Fruit fly (Drosophila melanogaster) whole organism, embryonic: ENCODE results near the gene Pex11c.

ENCODE experiments used
- Antp ChIP-seq: fragments of 200-800 bp; sonication (Bioruptor generic); optimal IDR thresholded peaks from 3 replicates; lab custom pipeline; 2016; ENCODE audit warnings: missing biosample characterization, missing genetic modification characterization
- Atf6 ChIP-seq: fragments of 200-800 bp; sonication (Bioruptor generic); IDR thresholded peaks from 2 replicates; pipeline ENCODE4 v1.3.6; 2022; ENCODE audit warnings: missing biosample characterization, missing genetic modification characterization
- CG10267 ChIP-seq: fragments of 200-800 bp; sonication (Bioruptor generic); optimal IDR thresholded peaks from 2 replicates; lab custom pipeline; 2018; ENCODE audit warnings: missing biosample characterization, mild to moderate bottlenecking, missing genetic modification characterization, moderate library complexity
- CG10366 ChIP-seq: fragments of 200-800 bp; sonication (Bioruptor generic); IDR thresholded peaks from 2 replicates; pipeline ENCODE4 v1.3.6; 2022; ENCODE audit warnings: missing biosample characterization, missing genetic modification characterization
- CG10654 ChIP-seq: fragments of 200-800 bp; sonication (Bioruptor generic); optimal IDR thresholded peaks from 2 replicates; lab custom pipeline; 2016; ENCODE audit warnings: missing biosample characterization, missing genetic modification characterization
- CG11456 ChIP-seq: fragments of 200-800 bp; sonication (Bioruptor generic); IDR thresholded peaks from 3 replicates; pipeline ENCODE4 v1.3.6; 2022; ENCODE audit warnings: missing biosample characterization, missing genetic modification characterization
- CG12155 ChIP-seq: fragments of 200-800 bp; sonication (Bioruptor generic); optimal IDR thresholded peaks from 3 replicates; lab custom pipeline; 2016; ENCODE audit warnings: missing biosample characterization, missing genetic modification characterization
- CG12659 ChIP-seq: fragments of 200-800 bp; sonication (Bioruptor generic); optimal IDR thresholded peaks from 3 replicates; lab custom pipeline; 2017; ENCODE audit warnings: mild to moderate bottlenecking, missing biosample characterization, missing genetic modification reagents, missing genetic modification characterization
- CG15514 ChIP-seq: fragments of 200-800 bp; sonication (Bioruptor generic); optimal IDR thresholded peaks from 3 replicates; lab custom pipeline; 2017; ENCODE audit warnings: missing biosample characterization, missing genetic modification characterization, mild to moderate bottlenecking, moderate library complexity, missing genetic modification reagents
- CG17829 ChIP-seq: fragments of 200-800 bp; optimal IDR thresholded peaks from 2 replicates; lab custom pipeline; 2019; ENCODE audit warnings: missing biosample characterization, mild to moderate bottlenecking, missing genetic modification characterization, moderate library complexity
- CG2120 ChIP-seq: fragments of 200-800 bp; sonication (Bioruptor generic); optimal IDR thresholded peaks from 3 replicates; lab custom pipeline; 2016; ENCODE audit warnings: missing biosample characterization, missing genetic modification characterization
- CG34376 ChIP-seq: fragments of 200-800 bp; sonication (Bioruptor generic); optimal IDR thresholded peaks from 2 replicates; lab custom pipeline; 2018; ENCODE audit warnings: missing biosample characterization, mild to moderate bottlenecking, missing genetic modification characterization
- CG3847 ChIP-seq: fragments of 200-800 bp; sonication (Bioruptor generic); IDR thresholded peaks from 2 replicates; pipeline ENCODE4 v1.3.6; 2022; ENCODE audit warnings: missing biosample characterization, missing genetic modification characterization
- CG7987 ChIP-seq: fragments of 200-800 bp; sonication (Bioruptor generic); optimal IDR thresholded peaks from 2 replicates; lab custom pipeline; 2018; ENCODE audit warnings: missing biosample characterization, mild to moderate bottlenecking, missing genetic modification characterization, moderate library complexity
- CG8290 ChIP-seq, 3 experiments: fragments of 200-800 bp; sonication (Bioruptor generic); optimal IDR thresholded peaks; 2 replicates each; lab custom pipeline; 2016 to 2019; ENCODE audit warnings: missing biosample characterization in 3 of 3, missing genetic modification characterization in 3 of 3, mild to moderate bottlenecking in 2 of 3, moderate library complexity in 1 of 3
- CG8359 ChIP-seq: fragments of 200-800 bp; sonication (Bioruptor generic); optimal IDR thresholded peaks from 2 replicates; lab custom pipeline; 2017; ENCODE audit warnings: missing biosample characterization, mild to moderate bottlenecking, missing genetic modification characterization, borderline replicate concordance
- CG9437 ChIP-seq: fragments of 200-800 bp; sonication (Bioruptor generic); optimal IDR thresholded peaks from 2 replicates; lab custom pipeline; 2018; ENCODE audit warnings: missing biosample characterization, mild to moderate bottlenecking, missing genetic modification characterization
- CG9932 ChIP-seq: fragments of 200-800 bp; sonication (Bioruptor generic); IDR thresholded peaks from 2 replicates; pipeline ENCODE4 v1.3.6; 2022; ENCODE audit warnings: missing biosample characterization, missing genetic modification characterization
- Deaf1 ChIP-seq: fragments of 200-800 bp; optimal IDR thresholded peaks from 3 replicates; lab custom pipeline; 2019; ENCODE audit warnings: missing biosample characterization, mild to moderate bottlenecking, missing genetic modification characterization, moderate library complexity
- GATAe ChIP-seq: fragments of 200-800 bp; sonication (Bioruptor generic); conservative IDR thresholded peaks from 2 replicates; pipeline ENCODE4 v1.3.6; 2022; ENCODE audit warnings: missing biosample characterization, missing genetic modification characterization
- HLH3B ChIP-seq: fragments of 200-800 bp; sonication (Bioruptor generic); IDR thresholded peaks from 2 replicates; pipeline ENCODE4 v1.3.6; 2022; ENCODE audit warnings: missing biosample characterization, missing genetic modification characterization
- Lim3 ChIP-seq: fragments of 200-800 bp; sonication (Bioruptor generic); IDR thresholded peaks from 2 replicates; pipeline ENCODE4 v1.3.6; 2022; ENCODE audit warnings: missing biosample characterization, missing genetic modification characterization
- Med ChIP-seq: fragments of 200-800 bp; sonication (Bioruptor generic); peaks from one replicate; lab custom pipeline; 2016; ENCODE audit warnings: missing biosample characterization, missing genetic modification characterization, mild to moderate bottlenecking, inconsistent platforms, moderate library complexity
- Meics ChIP-seq: fragments of 200-800 bp; sonication (Bioruptor generic); optimal IDR thresholded peaks from 2 replicates; lab custom pipeline; 2017; ENCODE audit warnings: missing biosample characterization, mild to moderate bottlenecking, missing genetic modification characterization
- Nf-YB ChIP-seq: fragments of 200-800 bp; sonication (Bioruptor generic); optimal IDR thresholded peaks from 3 replicates; lab custom pipeline; 2019; ENCODE audit warnings: missing biosample characterization, mild to moderate bottlenecking, missing genetic modification characterization, moderate library complexity
- PHDP ChIP-seq: fragments of 200-800 bp; sonication (Bioruptor generic); optimal IDR thresholded peaks from 3 replicates; lab custom pipeline; 2018; ENCODE audit warnings: missing biosample characterization, mild to moderate bottlenecking, missing genetic modification characterization, moderate library complexity
- Rx ChIP-seq: fragments of 200-800 bp; sonication (Bioruptor generic); IDR thresholded peaks from 2 replicates; pipeline ENCODE4 v1.3.6; 2022; ENCODE audit warnings: missing biosample characterization, missing genetic modification characterization
- Six4 ChIP-seq: fragments of 200-800 bp; sonication (Bioruptor generic); optimal IDR thresholded peaks from 2 replicates; lab custom pipeline; 2016; ENCODE audit warnings: missing biosample characterization, missing genetic modification characterization
- Sry-β ChIP-seq: fragments of 200-800 bp; sonication (Bioruptor generic); optimal IDR thresholded peaks from 2 replicates; lab custom pipeline; 2018; ENCODE audit warnings: missing biosample characterization, mild to moderate bottlenecking, missing genetic modification characterization, moderate library complexity
- Taf1 ChIP-seq: fragments of 200-800 bp; sonication (Bioruptor generic); IDR thresholded peaks from 2 replicates; pipeline ENCODE4 v1.3.6; 2022; ENCODE audit warnings: missing biosample characterization, missing genetic modification characterization
- Trl ChIP-seq, 3 experiments: fragments of >200 bp in 2 of 3; fragments of 200-800 bp in 1 of 3; sonication (Bioruptor generic) in 1 of 3; optimal IDR thresholded peaks; 2 replicates in 1 of 3; 3 replicates in 2 of 3; lab custom pipeline; 2016 to 2017; ENCODE audit warnings: missing biosample characterization in 1 of 3, missing genetic modification characterization in 1 of 3
- Vsx1 ChIP-seq: fragments of 200-800 bp; sonication (Bioruptor generic); optimal IDR thresholded peaks from 2 replicates; lab custom pipeline; 2017; ENCODE audit warnings: missing biosample characterization, mild to moderate bottlenecking, missing genetic modification characterization, missing genetic modification reagents
- Xbp1 ChIP-seq: fragments of 200-800 bp; sonication (Bioruptor generic); optimal IDR thresholded peaks from 3 replicates; lab custom pipeline; 2016; ENCODE audit warnings: missing biosample characterization, mild to moderate bottlenecking, missing genetic modification characterization
- Xrp1 ChIP-seq: fragments of 200-800 bp; sonication (Bioruptor generic); IDR thresholded peaks from 2 replicates; pipeline ENCODE4 v1.3.6; 2022; ENCODE audit warnings: missing biosample characterization, missing genetic modification characterization
- ato ChIP-seq: fragments of 200-800 bp; sonication (Bioruptor generic); IDR thresholded peaks from 2 replicates; pipeline ENCODE4 v1.3.6; 2022; ENCODE audit warnings: missing biosample characterization, missing genetic modification characterization; ENCODE audit not compliant: partially characterized antibody
- chm ChIP-seq: fragments of 200-800 bp; sonication (Bioruptor generic); IDR thresholded peaks from 2 replicates; pipeline ENCODE4 v1.3.6; 2022; ENCODE audit warnings: missing biosample characterization, missing genetic modification characterization
- cwo ChIP-seq: fragments of 200-800 bp; sonication (Bioruptor generic); optimal IDR thresholded peaks from 3 replicates; lab custom pipeline; 2017; ENCODE audit warnings: missing biosample characterization, missing genetic modification characterization, mild to moderate bottlenecking, moderate library complexity, missing genetic modification reagents
- exex ChIP-seq: fragments of 200-800 bp; sonication (Bioruptor generic); optimal IDR thresholded peaks from 4 replicates; lab custom pipeline; 2018; ENCODE audit warnings: missing biosample characterization, mild to moderate bottlenecking, missing genetic modification characterization, moderate library complexity
- gem ChIP-seq: fragments of 200-800 bp; sonication (Bioruptor generic); optimal IDR thresholded peaks from 2 replicates; lab custom pipeline; 2019; ENCODE audit warnings: missing biosample characterization, mild to moderate bottlenecking, missing genetic modification characterization, moderate library complexity
- grau ChIP-seq: fragments of 200-800 bp; optimal IDR thresholded peaks from 3 replicates; lab custom pipeline; 2019; ENCODE audit warnings: missing biosample characterization, mild to moderate bottlenecking, missing genetic modification characterization, moderate library complexity
- hb ChIP-seq: fragments of 200-800 bp; sonication (Bioruptor generic); IDR thresholded peaks from 3 replicates; pipeline ENCODE4 v1.3.6; 2022; ENCODE audit warnings: missing biosample characterization, missing genetic modification characterization; ENCODE audit not compliant: partially characterized antibody
- mld ChIP-seq: fragments of 200-800 bp; sonication (Bioruptor generic); IDR thresholded peaks from 3 replicates; pipeline ENCODE4 v1.3.6; 2022; ENCODE audit warnings: missing biosample characterization, missing genetic modification characterization; ENCODE audit not compliant: partially characterized antibody
- onecut ChIP-seq: fragments of 200-800 bp; sonication (Bioruptor generic); IDR thresholded peaks from 2 replicates; pipeline ENCODE4 v1.3.6; 2022; ENCODE audit warnings: missing biosample characterization, missing genetic modification characterization
- pros ChIP-seq: fragments of 200-800 bp; sonication (Bioruptor generic); optimal IDR thresholded peaks from 3 replicates; lab custom pipeline; 2019; ENCODE audit warnings: missing biosample characterization, mild to moderate bottlenecking, missing genetic modification characterization, moderate library complexity
- sisA ChIP-seq: fragments of 200-800 bp; sonication (Bioruptor generic); IDR thresholded peaks from 2 replicates; pipeline ENCODE4 v1.3.6; 2022; ENCODE audit warnings: missing biosample characterization, missing genetic modification characterization
- sug ChIP-seq: fragments of 200-800 bp; optimal IDR thresholded peaks from 2 replicates; lab custom pipeline; 2019; ENCODE audit warnings: missing biosample characterization, mild to moderate bottlenecking, missing genetic modification characterization, moderate library complexity

The Pex11c gene

dm6 chr3R:23210243-23211215, 47.6 kb upstream of the Pex11c start (continued):
- TF ChIP-seq mld (GFP tag; lab: Robert Waterston, UW) (no peak), CG12155 (GFP tag; lab: Kevin White, UChicago) (peak; percentile 6), Trl (optimal IDR thresholded peaks at IDR 0.05; lab: Kevin White, UChicago) (peak; percentile 21 to 60), Trl (GFP tag; optimal IDR thresholded peaks at IDR 0.05; lab: Kevin White, UChicago) (no peak), sisA (GFP tag; lab: Robert Waterston, UW) (no peak; the same call in 1 of the 2 replicates), grau (tag; lab: Kevin White, UChicago) (peak; percentile 43), CG12659 (peak; percentile 9), exex (tag; lab: Kevin White, UChicago) (peak; percentile 75), chm (GFP tag; lab: Robert Waterston, UW) (0 out of 2 replicates have a peak, but pooled peaks have one; percentile 49), Xbp1 (GFP tag; lab: Kevin White, UChicago) (peak; percentile 20), CG7987 (peak; percentile 95), CG10267 (no peak), sug (peak; percentile 100), Med (GFP tag; lab: Kevin White, UChicago) (peak; percentile 84), CG10654 (no peak), Rx (0 out of 2 replicates have a peak, but pooled peaks have one; percentile 16), Lim3 (GFP tag; lab: Robert Waterston, UW) (no peak), Nf-YB (peak; percentile 59), HLH3B (GFP tag; lab: Robert Waterston, UW) (0 out of 2 replicates have a peak, but pooled peaks have one; percentile 9), pros (GFP tag; lab: Kevin White, UChicago) (peak; percentile 4), CG17829 (tag; lab: Kevin White, UChicago) (no peak), CG2120 (peak; percentile 47), GATAe (peak; percentile 50), CG8359 (GFP tag; lab: Kevin White, UChicago) (no peak), CG8290 (GFP tag; optimal IDR thresholded peaks at IDR 0.05; lab: Kevin White, UChicago) (no peak), CG8290 (tag; optimal IDR thresholded peaks at IDR 0.05; lab: Kevin White, UChicago) (peak in 1 of 2 experiments; percentile 52), CG9932 (GFP tag; lab: Robert Waterston, UW) (no peak; the same call in 1 of the 2 replicates), onecut (no peak), Taf1 (GFP tag; lab: Robert Waterston, UW) (peak; percentile 17; the same call in 1 of the 2 replicates), Sry-β (peak; percentile 33), cwo (peak; percentile 27), CG9437 (peak; percentile 7), Meics (GFP tag; lab: Kevin White, UChicago) (peak; percentile 36), Deaf1 (tag; lab: Kevin White, UChicago) (peak; percentile 34), CG34376 (GFP tag; lab: Kevin White, UChicago) (peak; percentile 95), Xrp1 (0 out of 2 replicates have a peak, but pooled peaks have one; percentile 9), gem (tag; lab: Kevin White, UChicago) (peak; percentile 38), Atf6 (GFP tag; lab: Robert Waterston, UW) (peak; percentile 55), Antp (GFP tag; lab: Kevin White, UChicago) (peak; percentile 8), CG3847 (GFP tag; lab: Robert Waterston, UW) (peak; percentile 24; the same call in 1 of the 2 replicates), hb (GFP tag; lab: Robert Waterston, UW) (0 out of 3 replicates have a peak, but pooled peaks have one; percentile 45), CG15514 (GFP tag; lab: Kevin White, UChicago) (peak; percentile 6), CG10366 (GFP tag; lab: Robert Waterston, UW) (no peak), Six4 (peak; percentile 17), CG11456 (GFP tag; lab: Robert Waterston, UW) (0 out of 3 replicates have a peak, but pooled peaks have one; percentile 10), Vsx1 (GFP tag; lab: Kevin White, UChicago) (peak; percentile 38), ato (GFP tag; lab: Robert Waterston, UW) (no peak), PHDP (tag; lab: Kevin White, UChicago) (peak; percentile 3)
